Fruit fly (Drosophila melanogaster) S2 (cell line): Measurements from ENCODE around the gene pb.

Experiments
- CG8478 ChIP-seq: fragments of >200 bp; optimal IDR thresholded peaks from 2 replicates; lab custom pipeline; 2018
- CTCF ChIP-seq, 2 experiments: fragments of >200 bp; optimal IDR thresholded peaks; 2 replicates each; lab custom pipeline; 2018

- no peak for TF ChIP-seq CG8478
- TF ChIP-seq CTCF (optimal IDR thresholded peaks at IDR 0.05; lab: Kevin White, UChicago): no peak
Measured at dm6 chr3R:6684145-6684544, 57.7 kb downstream of the pb start, which contains the start of gene Edg84A.
